Worm (Caenorhabditis elegans): ENCODE data around the gene C02F5.3.

Gene C02F5.3

ce11 chrIII:8287519-8287918, 41.8 kb downstream of the C02F5.3 start:
- no peak for TF ChIP-seq ceh-45 (GFP tag; IDR thresholded peaks at IDR 0.05)
- TF ChIP-seq dmd-4 (tag; optimal IDR thresholded peaks at IDR 0.05; ENCODE audit: borderline replicate concordance), result no peak
- TF ChIP-seq pax-1 (tag; optimal IDR thresholded peaks at IDR 0.05), result no peak
- no peak for TF ChIP-seq ceh-34 (tag; optimal IDR thresholded peaks at IDR 0.05)
- TF ChIP-seq fkh-6 (tag; optimal IDR thresholded peaks at IDR 0.05), result no peak
- no peak for TF ChIP-seq pqm-1 (tag; optimal IDR thresholded peaks at IDR 0.05)
- TF ChIP-seq rnt-1 (tag; optimal IDR thresholded peaks at IDR 0.05), result peak; percentile 34
- no peak for TF ChIP-seq ref-2 (tag; optimal IDR thresholded peaks at IDR 0.05)
- no peak for TF ChIP-seq tbx-2 (tag; optimal IDR thresholded peaks at IDR 0.05)
- peak; percentile 62 for TF ChIP-seq ceh-18 (tag; optimal IDR thresholded peaks at IDR 0.05)
- TF ChIP-seq C38D4.7 (GFP tag; optimal IDR thresholded peaks at IDR 0.05), result no peak
- no peak for TF ChIP-seq ceh-31 (tag; optimal IDR thresholded peaks at IDR 0.05)
- TF ChIP-seq F13H6.1 (tag; optimal IDR thresholded peaks at IDR 0.05), result peak; percentile 17
- no peak for TF ChIP-seq ceh-14 (tag; optimal IDR thresholded peaks at IDR 0.05)
- no peak for TF ChIP-seq pha-2 (tag; optimal IDR thresholded peaks at IDR 0.05)
- TF ChIP-seq fkh-10 (GFP tag; optimal IDR thresholded peaks at IDR 0.05), result no peak
- no peak for TF ChIP-seq dve-1 (tag; optimal IDR thresholded peaks at IDR 0.05)
- TF ChIP-seq unc-86 (tag; optimal IDR thresholded peaks at IDR 0.05), result no peak
- no peak for TF ChIP-seq K09A11.1 (tag; optimal IDR thresholded peaks at IDR 0.05; ENCODE audit: insufficient read depth)
- no peak for TF ChIP-seq hlh-15 (tag; optimal IDR thresholded peaks at IDR 0.05)
- TF ChIP-seq C08G9.2 (tag; optimal IDR thresholded peaks at IDR 0.05), result no peak
- TF ChIP-seq unc-55 (GFP tag; optimal IDR thresholded peaks at IDR 0.05), result peak; percentile 46
- TF ChIP-seq gmeb-2 (tag; optimal IDR thresholded peaks at IDR 0.05), result no peak
- no peak for TF ChIP-seq hlh-6 (tag; optimal IDR thresholded peaks at IDR 0.05)
- TF ChIP-seq nhr-232 (tag; optimal IDR thresholded peaks at IDR 0.05), result no peak
- TF ChIP-seq elt-2 (tag; optimal IDR thresholded peaks at IDR 0.05), result no peak
- TF ChIP-seq ceh-6 (GFP tag; optimal IDR thresholded peaks at IDR 0.05), result no peak
- no peak for TF ChIP-seq K02D7.2 (tag; optimal IDR thresholded peaks at IDR 0.05)
- TF ChIP-seq ttx-3 (tag; optimal IDR thresholded peaks at IDR 0.05), result no peak
- no peak for TF ChIP-seq hlh-13 (GFP tag; optimal IDR thresholded peaks at IDR 0.05)
- peak; percentile 44 for TF ChIP-seq unc-42 (tag; optimal IDR thresholded peaks at IDR 0.05)
- no peak for TF ChIP-seq odd-2 (tag; optimal IDR thresholded peaks at IDR 0.05)
- TF ChIP-seq sox-4 (tag; optimal IDR thresholded peaks at IDR 0.05), result no peak
- no peak for TF ChIP-seq lim-6 (tag; optimal IDR thresholded peaks at IDR 0.05)
- TF ChIP-seq ceh-2 (tag; optimal IDR thresholded peaks at IDR 0.05), result no peak
- TF ChIP-seq pat-9 (tag; optimal IDR thresholded peaks at IDR 0.05), result no peak
- TF ChIP-seq nfya-1 (tag; optimal IDR thresholded peaks at IDR 0.05), result peak; percentile 44
- no peak for TF ChIP-seq ceh-24 (tag; optimal IDR thresholded peaks at IDR 0.05)
- TF ChIP-seq nhr-11 (tag; optimal IDR thresholded peaks at IDR 0.05), result no peak
- TF ChIP-seq ceh-19 (GFP tag; optimal IDR thresholded peaks at IDR 0.05), result peak; percentile 45
- TF ChIP-seq hlh-8 (tag; optimal IDR thresholded peaks at IDR 0.05), result no peak
- no peak for TF ChIP-seq npax-4 (tag; optimal IDR thresholded peaks at IDR 0.05)
- TF ChIP-seq sdc-2 (tag; optimal IDR thresholded peaks at IDR 0.05), result no peak

DNA sequence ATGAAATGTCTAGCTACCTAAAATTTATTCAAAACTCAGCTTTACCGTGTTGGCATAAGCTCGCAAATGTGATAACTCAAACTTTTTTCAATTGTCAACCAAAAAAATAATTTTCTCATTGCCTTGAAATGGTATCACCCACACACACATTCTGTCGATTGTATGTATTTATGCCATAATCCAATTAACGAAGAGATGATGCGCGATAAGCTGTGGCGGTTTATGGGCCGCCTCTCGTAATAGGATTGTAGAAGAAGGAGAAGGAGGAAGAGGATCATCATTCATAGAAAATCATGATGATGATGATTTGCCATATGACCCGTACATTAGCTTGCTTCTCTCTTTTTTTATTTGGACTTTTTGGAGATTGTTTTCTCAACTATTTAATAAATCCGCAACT, 43.5 kb downstream of the C02F5.3 start:
- TF ChIP-seq sox-4 (tag; optimal IDR thresholded peaks at IDR 0.05), result no peak
- TF ChIP-seq pros-1 (tag; optimal IDR thresholded peaks at IDR 0.05), result no peak
- no peak for TF ChIP-seq fkh-6 (tag; optimal IDR thresholded peaks at IDR 0.05)
- TF ChIP-seq unc-42 (tag; optimal IDR thresholded peaks at IDR 0.05), result peak; percentile 85
